Worm (Caenorhabditis elegans): Measurements from ENCODE around the gene dap-3.

Gene dap-3

ce11 chrII:10548778-10549671, 31.9 kb upstream of the dap-3 start:
- TF ChIP-seq pha-4 (tag; optimal IDR thresholded peaks at IDR 0.05) (peak; percentile 90), nhr-43 (tag; optimal IDR thresholded peaks at IDR 0.05; ENCODE audit: poor library complexity, severe bottlenecking) (peak; percentile 80), daf-12 (tag; optimal IDR thresholded peaks at IDR 0.05) (no peak), eor-1 (tag; optimal IDR thresholded peaks at IDR 0.05) (no peak), nhr-76 (tag; optimal IDR thresholded peaks at IDR 0.05) (no peak), skn-1 (tag; optimal IDR thresholded peaks at IDR 0.05) (peak; percentile 46), ceh-28 (tag; optimal IDR thresholded peaks at IDR 0.05) (peak; percentile 68), nhr-12 (tag; optimal IDR thresholded peaks at IDR 0.05) (no peak), lsy-12 (tag; optimal IDR thresholded peaks at IDR 0.05) (peak; percentile 60), nfya-1 (tag; optimal IDR thresholded peaks at IDR 0.05; ENCODE audit: insufficient read depth) (peak; percentile 90), R02D3.7 (tag; optimal IDR thresholded peaks at IDR 0.05) (peak; percentile 62), tbx-2 (tag; optimal IDR thresholded peaks at IDR 0.05) (peak; percentile 37), lin-39 (tag; optimal IDR thresholded peaks at IDR 0.05) (peak; percentile 88), ZK546.5 (tag; optimal IDR thresholded peaks at IDR 0.05) (no peak), nhr-67 (tag; optimal IDR thresholded peaks at IDR 0.05) (no peak), unc-39 (tag; optimal IDR thresholded peaks at IDR 0.05) (no peak), fkh-2 (tag; optimal IDR thresholded peaks at IDR 0.05) (no peak), pqm-1 (tag; optimal IDR thresholded peaks at IDR 0.05) (peak; percentile 63), ztf-11 (tag; optimal IDR thresholded peaks at IDR 0.05) (no peak), ama-1 (optimal IDR thresholded peaks at IDR 0.05) (peak; percentile 99), unc-62 (GFP tag; optimal IDR thresholded peaks at IDR 0.05) (peak; percentile 61), ceh-9 (tag; optimal IDR thresholded peaks at IDR 0.05) (no peak), jun-1 (tag; optimal IDR thresholded peaks at IDR 0.05) (peak; percentile 72), nhr-237 (tag; optimal IDR thresholded peaks at IDR 0.05) (no peak), ceh-82 (tag; optimal IDR thresholded peaks at IDR 0.05) (no peak), egl-5 (tag; optimal IDR thresholded peaks at IDR 0.05) (peak; percentile 44), sea-2 (GFP tag; optimal IDR thresholded peaks at IDR 0.05) (peak; percentile 34), elt-1 (tag; optimal IDR thresholded peaks at IDR 0.05) (peak; percentile 32), ceh-16 (tag; optimal IDR thresholded peaks at IDR 0.05) (no peak), elt-3 (tag; optimal IDR thresholded peaks at IDR 0.05) (no peak), hmg-11 (tag; optimal IDR thresholded peaks at IDR 0.05) (peak; percentile 78), nhr-77 (tag; optimal IDR thresholded peaks at IDR 0.05) (no peak), nhr-25 (tag; optimal IDR thresholded peaks at IDR 0.05) (peak; percentile 84), fos-1 (tag; optimal IDR thresholded peaks at IDR 0.05) (peak; percentile 48), mdl-1 (tag; optimal IDR thresholded peaks at IDR 0.05) (peak; percentile 89), mml-1 (tag; optimal IDR thresholded peaks at IDR 0.05) (no peak), snpc-4 (tag; optimal IDR thresholded peaks at IDR 0.05) (peak; percentile 74), nhr-11 (tag; optimal IDR thresholded peaks at IDR 0.05) (peak; percentile 84), egl-27 (tag; optimal IDR thresholded peaks at IDR 0.05) (peak; percentile 64), elt-2 (tag; optimal IDR thresholded peaks at IDR 0.05) (peak; percentile 62), aly-2 (tag; optimal IDR thresholded peaks at IDR 0.05) (no peak), nhr-28 (tag; optimal IDR thresholded peaks at IDR 0.05) (no peak), ztf-4 (tag; optimal IDR thresholded peaks at IDR 0.05) (no peak), nhr-23 (tag; optimal IDR thresholded peaks at IDR 0.05) (peak; percentile 78), lin-15B (tag; optimal IDR thresholded peaks at IDR 0.05) (peak; percentile 63), zag-1 (tag; optimal IDR thresholded peaks at IDR 0.05) (no peak), fkh-10 (GFP tag; optimal IDR thresholded peaks at IDR 0.05) (peak; percentile 93)
